Worm (Caenorhabditis elegans): ENCODE measurements around the gene C05E11.7.

ce11 chrX:4549853-4550596, 35.5 kb downstream of the C05E11.7 start, which contains the start of gene C07A12.18:
- no peak for TF ChIP-seq W03F9.2 (tag; optimal IDR thresholded peaks at IDR 0.05)
- TF ChIP-seq him-1 (tag; optimal IDR thresholded peaks at IDR 0.05): no peak

All from whole organism, L4/young adult.